Fruit fly (Drosophila melanogaster) whole organism, prepupa: ENCODE measurements around the gene Cyp312a1.

ENCODE experiments used
- Blimp-1 ChIP-seq: fragments of 200-800 bp; sonication (Bioruptor generic); optimal IDR thresholded peaks from 3 replicates; lab custom pipeline; 2017; ENCODE audit warnings: missing biosample characterization, missing genetic modification characterization, mild to moderate bottlenecking, moderate library complexity, missing genetic modification reagents
- CG10631 ChIP-seq: fragments of 200-800 bp; sonication (Bioruptor generic); optimal IDR thresholded peaks from 2 replicates; lab custom pipeline; 2016; ENCODE audit warnings: missing biosample characterization, missing genetic modification characterization
- CG10669 ChIP-seq: fragments of 200-800 bp; sonication (Bioruptor generic); optimal IDR thresholded peaks from 3 replicates; lab custom pipeline; 2018; ENCODE audit warnings: missing biosample characterization, mild to moderate bottlenecking, missing genetic modification characterization, moderate library complexity
- CG11294 ChIP-seq: fragments of 200-800 bp; sonication (Bioruptor generic); IDR thresholded peaks from 2 replicates; pipeline ENCODE4 v1.3.6; 2022; ENCODE audit warnings: missing biosample characterization, missing genetic modification characterization
- CG11762 ChIP-seq: fragments of 200-800 bp; sonication (Bioruptor generic); optimal IDR thresholded peaks from 3 replicates; lab custom pipeline; 2016; ENCODE audit warnings: missing biosample characterization, missing genetic modification characterization; ENCODE audit not compliant: insufficient read depth
- CG11902 ChIP-seq: fragments of 200-800 bp; sonication (Bioruptor generic); optimal IDR thresholded peaks from 3 replicates; lab custom pipeline; 2016; ENCODE audit warnings: missing biosample characterization, missing genetic modification characterization
- CG1621 ChIP-seq: fragments of 200-800 bp; sonication (Bioruptor generic); optimal IDR thresholded peaks from 3 replicates; lab custom pipeline; 2018; ENCODE audit warnings: missing biosample characterization, mild to moderate bottlenecking, missing genetic modification characterization
- CG16779 ChIP-seq: fragments of 200-800 bp; sonication (Bioruptor generic); optimal IDR thresholded peaks from 3 replicates; lab custom pipeline; 2017; ENCODE audit warnings: missing biosample characterization, mild to moderate bottlenecking, missing genetic modification characterization
- CG32006 ChIP-seq: fragments of 200-800 bp; sonication (Bioruptor generic); optimal IDR thresholded peaks from 3 replicates; lab custom pipeline; 2017; ENCODE audit warnings: missing biosample characterization, mild to moderate bottlenecking, missing genetic modification characterization
- CG34406 ChIP-seq: fragments of 200-800 bp; sonication (Bioruptor generic); optimal IDR thresholded peaks from 3 replicates; lab custom pipeline; 2016; ENCODE audit warnings: missing biosample characterization, missing genetic modification characterization
- CG3919 ChIP-seq: fragments of 200-800 bp; sonication (Bioruptor generic); optimal IDR thresholded peaks from 3 replicates; lab custom pipeline; 2016; ENCODE audit warnings: missing biosample characterization, missing genetic modification characterization
- CG4318 ChIP-seq: fragments of 200-800 bp; sonication (Bioruptor generic); optimal IDR thresholded peaks from 3 replicates; lab custom pipeline; 2017; ENCODE audit warnings: missing biosample characterization, mild to moderate bottlenecking, missing genetic modification characterization
- CG6163 ChIP-seq: fragments of 200-800 bp; sonication (Bioruptor generic); IDR thresholded peaks from 3 replicates; pipeline ENCODE4 v1.3.6; 2022; ENCODE audit warnings: missing biosample characterization, missing genetic modification characterization
- CG6276 ChIP-seq: fragments of 200-800 bp; sonication (Bioruptor generic); optimal IDR thresholded peaks from 2 replicates; lab custom pipeline; 2017; ENCODE audit warnings: missing biosample characterization, mild to moderate bottlenecking, missing genetic modification characterization
- CG6792 ChIP-seq: fragments of 200-800 bp; sonication (Bioruptor generic); optimal IDR thresholded peaks from 3 replicates; lab custom pipeline; 2016; ENCODE audit warnings: missing biosample characterization, missing genetic modification characterization
- CG6854 ChIP-seq: fragments of 200-800 bp; sonication (Bioruptor generic); optimal IDR thresholded peaks from 2 replicates; lab custom pipeline; 2017; ENCODE audit warnings: missing biosample characterization, mild to moderate bottlenecking, missing genetic modification characterization
- CG7368 ChIP-seq: fragments of 200-800 bp; sonication (Bioruptor generic); optimal IDR thresholded peaks from 3 replicates; lab custom pipeline; 2016; ENCODE audit warnings: missing biosample characterization, missing genetic modification characterization
- CG8319 ChIP-seq: fragments of 200-800 bp; sonication (Bioruptor generic); optimal IDR thresholded peaks from 3 replicates; lab custom pipeline; 2016; ENCODE audit warnings: missing biosample characterization, missing genetic modification characterization
- CG8632 ChIP-seq: fragments of 200-800 bp; sonication (Bioruptor generic); optimal IDR thresholded peaks from 3 replicates; lab custom pipeline; 2016; ENCODE audit warnings: missing biosample characterization, missing genetic modification characterization
- CG9139 ChIP-seq: fragments of 200-800 bp; sonication (Bioruptor generic); optimal IDR thresholded peaks from 3 replicates; lab custom pipeline; 2017; ENCODE audit warnings: missing biosample characterization, mild to moderate bottlenecking, missing genetic modification characterization
- Eip75B ChIP-seq: fragments of 200-800 bp; sonication (Bioruptor generic); optimal IDR thresholded peaks from 3 replicates; lab custom pipeline; 2016; ENCODE audit warnings: missing biosample characterization, missing genetic modification characterization
- Eip78C ChIP-seq: fragments of 200-800 bp; sonication (Bioruptor generic); peaks from one replicate; lab custom pipeline; 2016; ENCODE audit warnings: missing biosample characterization, missing genetic modification characterization
- Ets21C ChIP-seq: fragments of 200-800 bp; sonication (Bioruptor generic); optimal IDR thresholded peaks from 3 replicates; lab custom pipeline; 2016; ENCODE audit warnings: missing biosample characterization, missing genetic modification characterization
- Gug ChIP-seq: fragments of 200-800 bp; sonication (Bioruptor generic); IDR thresholded peaks from 2 replicates; pipeline ENCODE4 v1.3.6; 2022; ENCODE audit warnings: missing biosample characterization, missing genetic modification characterization
- Hr38 ChIP-seq: sonication (Bioruptor generic); optimal IDR thresholded peaks from 2 replicates; lab custom pipeline; 2016; ENCODE audit warnings: missing biosample characterization, missing genetic modification characterization
- Hr39 ChIP-seq: fragments of 200-800 bp; sonication (Bioruptor generic); optimal IDR thresholded peaks from 2 replicates; lab custom pipeline; 2016; ENCODE audit warnings: missing biosample characterization, missing genetic modification characterization
- Hr4 ChIP-seq: fragments of 200-800 bp; sonication (Bioruptor generic); optimal IDR thresholded peaks from 3 replicates; lab custom pipeline; 2016; ENCODE audit warnings: missing biosample characterization, missing genetic modification characterization
- Met ChIP-seq: fragments of 200-800 bp; sonication (Bioruptor generic); optimal IDR thresholded peaks from 3 replicates; lab custom pipeline; 2016; ENCODE audit warnings: missing biosample characterization, missing genetic modification characterization
- OdsH ChIP-seq: fragments of 200-800 bp; sonication (Bioruptor generic); optimal IDR thresholded peaks from 3 replicates; lab custom pipeline; 2016; ENCODE audit warnings: missing biosample characterization, missing genetic modification characterization
- Smox ChIP-seq: fragments of 200-800 bp; sonication (Bioruptor generic); optimal IDR thresholded peaks from 3 replicates; lab custom pipeline; 2016; ENCODE audit warnings: missing biosample characterization, missing genetic modification characterization
- Sox102F ChIP-seq: fragments of 200-800 bp; sonication (Bioruptor generic); optimal IDR thresholded peaks from 2 replicates; lab custom pipeline; 2016; ENCODE audit warnings: missing biosample characterization, mild to moderate bottlenecking, missing genetic modification characterization
- Sox14 ChIP-seq: fragments of 200-800 bp; sonication (Bioruptor generic); optimal IDR thresholded peaks from 3 replicates; lab custom pipeline; 2016; ENCODE audit warnings: missing biosample characterization, missing genetic modification characterization
- acj6 ChIP-seq: fragments of 200-800 bp; sonication (Bioruptor generic); optimal IDR thresholded peaks from 3 replicates; lab custom pipeline; 2016; ENCODE audit warnings: missing biosample characterization, missing genetic modification characterization
- dac ChIP-seq: fragments of 200-800 bp; sonication (Bioruptor generic); optimal IDR thresholded peaks from 2 replicates; lab custom pipeline; 2017; ENCODE audit warnings: missing biosample characterization, mild to moderate bottlenecking, missing genetic modification characterization
- dsx ChIP-seq: fragments of 200-800 bp; optimal IDR thresholded peaks from 3 replicates; lab custom pipeline; 2019; ENCODE audit warnings: missing biosample characterization, mild to moderate bottlenecking, missing genetic modification characterization, moderate library complexity; ENCODE audit not compliant: poor library complexity, severe bottlenecking
- eg ChIP-seq: fragments of 200-800 bp; sonication (Bioruptor generic); IDR thresholded peaks from 3 replicates; pipeline ENCODE4 v1.3.6; 2022; ENCODE audit warnings: missing biosample characterization, missing genetic modification characterization
- esn ChIP-seq: fragments of 200-800 bp; sonication (Bioruptor generic); optimal IDR thresholded peaks from 2 replicates; lab custom pipeline; 2016; ENCODE audit warnings: missing biosample characterization, mild to moderate bottlenecking, missing genetic modification characterization, moderate library complexity
- fd59A ChIP-seq: fragments of 200-800 bp; sonication (Bioruptor generic); optimal IDR thresholded peaks from 2 replicates; lab custom pipeline; 2017; ENCODE audit warnings: missing biosample characterization, mild to moderate bottlenecking, missing genetic modification characterization, missing genetic modification reagents
- fd85E ChIP-seq: fragments of 200-800 bp; sonication (Bioruptor generic); optimal IDR thresholded peaks from 3 replicates; lab custom pipeline; 2016; ENCODE audit warnings: missing biosample characterization, missing genetic modification characterization
- pdm3 ChIP-seq: fragments of 200-800 bp; sonication (Bioruptor generic); optimal IDR thresholded peaks from 3 replicates; lab custom pipeline; 2016; ENCODE audit warnings: missing biosample characterization, missing genetic modification characterization
- salr ChIP-seq, 2 experiments: fragments of 200-800 bp; sonication (Bioruptor generic); optimal IDR thresholded peaks; 3 replicates each; lab custom pipeline; 2016 to 2018; ENCODE audit warnings: missing biosample characterization in 2 of 2, missing genetic modification characterization in 2 of 2, mild to moderate bottlenecking in 1 of 2
- spab ChIP-seq: fragments of 200-800 bp; sonication (Bioruptor generic); optimal IDR thresholded peaks from 2 replicates; lab custom pipeline; 2017; ENCODE audit warnings: missing biosample characterization, mild to moderate bottlenecking, missing genetic modification characterization, missing genetic modification reagents
- svp ChIP-seq: fragments of 200-800 bp; sonication (Bioruptor generic); peaks from one replicate; lab custom pipeline; 2016; ENCODE audit warnings: missing biosample characterization, missing genetic modification characterization
- topi ChIP-seq: fragments of 200-800 bp; sonication (Bioruptor generic); optimal IDR thresholded peaks from 3 replicates; lab custom pipeline; 2016; ENCODE audit warnings: missing biosample characterization, missing genetic modification characterization
- vri ChIP-seq: fragments of 200-800 bp; sonication (Bioruptor generic); optimal IDR thresholded peaks from 3 replicates; lab custom pipeline; 2016; ENCODE audit warnings: missing biosample characterization, mild to moderate bottlenecking, missing genetic modification characterization

Cyp312a1 gene

DNA sequence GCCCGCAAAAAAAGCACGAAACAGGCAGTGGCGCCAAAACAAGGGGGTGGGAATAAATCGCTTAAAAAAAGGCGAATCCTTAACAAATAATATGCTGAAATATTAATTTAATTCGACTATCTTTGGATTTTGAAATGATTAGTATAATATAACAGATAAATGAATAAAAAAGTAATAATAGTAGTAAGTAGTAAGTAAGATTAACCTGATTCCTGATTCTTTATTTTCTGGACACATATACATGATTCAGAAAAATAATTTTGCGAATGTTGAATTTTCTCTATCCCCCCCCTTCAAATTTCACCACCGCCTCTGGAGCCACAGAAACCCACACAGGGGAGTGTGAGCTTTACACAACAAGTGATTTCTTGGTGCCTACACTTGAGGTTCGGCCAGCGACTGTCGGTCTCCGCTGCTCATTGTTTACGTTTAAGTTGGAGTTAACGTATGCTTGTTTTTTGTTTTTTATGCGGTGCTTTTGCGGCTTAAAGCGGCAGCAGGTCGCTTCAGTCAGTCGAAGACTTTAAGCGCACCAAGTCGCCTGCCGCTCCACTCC lies 16.0 kb upstream of the Cyp312a1 start, which contains the start of gene CG7330 (continued):
- TF ChIP-seq topi (peak; percentile 86), CG1621 (tag; lab: Kevin White, UChicago) (peak; percentile 61), Hr4 (GFP tag; lab: Kevin White, UChicago) (peak; percentile 93), CG34406 (GFP tag; lab: Kevin White, UChicago) (peak; percentile 98), Hr38 (GFP tag; lab: Kevin White, UChicago) (peak; percentile 67), CG7368 (GFP tag; lab: Kevin White, UChicago) (peak; percentile 91), CG11762 (GFP tag; lab: Kevin White, UChicago) (peak; percentile 92), CG6854 (GFP tag; lab: Kevin White, UChicago) (peak; percentile 86), CG16779 (tag; lab: Kevin White, UChicago) (peak; percentile 90)

DNA sequence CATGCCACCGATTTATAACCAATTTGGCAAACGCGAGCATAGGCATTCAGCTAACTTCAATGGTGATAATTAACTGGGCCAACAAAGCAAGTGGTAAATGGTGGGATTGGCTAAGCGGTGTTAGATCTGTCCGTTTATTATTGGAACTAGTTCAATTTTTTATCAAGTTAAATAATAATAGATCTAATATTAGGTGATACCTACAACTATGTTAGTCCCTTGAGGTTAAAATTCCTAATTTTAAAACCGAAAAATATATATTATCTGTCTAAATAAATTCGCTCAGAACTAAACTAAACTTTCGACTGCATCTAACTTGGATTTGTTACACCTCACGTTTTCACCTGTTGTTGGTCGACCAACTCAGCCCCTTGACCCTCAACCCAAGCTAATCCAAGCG lies 15.1 kb upstream of the Cyp312a1 start:
- TF ChIP-seq CG9139 (GFP tag; lab: Kevin White, UChicago) = no peak
- no peak for TF ChIP-seq CG16779 (tag; lab: Kevin White, UChicago)
- no peak for TF ChIP-seq fd85E
- no peak for TF ChIP-seq Eip78C
- TF ChIP-seq Blimp-1 (GFP tag; lab: Kevin White, UChicago) = no peak
- no peak for TF ChIP-seq Gug (GFP tag; lab: Robert Waterston, UW)
- TF ChIP-seq vri (GFP tag; lab: Kevin White, UChicago) = no peak
- no peak for TF ChIP-seq CG8632 (GFP tag; lab: Kevin White, UChicago)
- no peak for TF ChIP-seq esn (GFP tag; lab: Kevin White, UChicago)
- no peak for TF ChIP-seq CG4318 (GFP tag; lab: Kevin White, UChicago)
- TF ChIP-seq Sox102F (GFP tag; lab: Kevin White, UChicago) = no peak
- no peak for TF ChIP-seq spab (GFP tag; lab: Kevin White, UChicago)

DNA sequence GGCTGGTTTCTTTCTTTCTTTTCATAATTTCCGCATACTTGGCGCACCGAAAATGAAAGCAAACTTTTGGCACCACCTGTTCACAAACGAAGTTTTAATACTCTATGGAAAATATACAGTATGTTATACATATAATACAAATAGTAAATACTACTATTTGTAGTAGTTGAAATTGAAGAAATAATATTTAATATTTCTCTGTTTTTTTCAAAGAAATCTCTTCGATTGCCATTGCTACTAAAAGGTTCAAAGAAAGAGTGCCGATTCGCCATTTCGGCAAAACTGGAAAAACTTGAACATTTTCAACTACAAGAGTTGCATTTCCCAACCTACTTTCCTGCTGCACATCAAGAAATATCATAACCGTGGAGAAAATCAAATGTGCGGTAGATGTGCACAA lies 14.3 kb upstream of the Cyp312a1 start:
- TF ChIP-seq dsx (GFP tag; lab: Kevin White, UChicago) (no peak), CG1621 (tag; lab: Kevin White, UChicago) (no peak), dac (GFP tag; lab: Kevin White, UChicago) (no peak), CG8319 (GFP tag; lab: Kevin White, UChicago) (no peak), CG4318 (GFP tag; lab: Kevin White, UChicago) (peak; percentile 36), topi (no peak), CG16779 (tag; lab: Kevin White, UChicago) (no peak), CG7368 (GFP tag; lab: Kevin White, UChicago) (no peak), fd59A (no peak), Hr4 (GFP tag; lab: Kevin White, UChicago) (peak; percentile 39), CG6792 (no peak), eg (GFP tag; lab: Robert Waterston, UW) (peak; percentile 63; the same call in 2 of the 3 replicates), CG6163 (peak; percentile 25; the same call in 1 of the 3 replicates), spab (GFP tag; lab: Kevin White, UChicago) (no peak), Sox14 (GFP tag; lab: Kevin White, UChicago) (no peak), CG10669 (GFP tag; lab: Kevin White, UChicago) (no peak), CG11902 (GFP tag; lab: Kevin White, UChicago) (no peak), Eip75B (GFP tag; lab: Kevin White, UChicago) (no peak), acj6 (GFP tag; lab: Kevin White, UChicago) (no peak), pdm3 (GFP tag; lab: Kevin White, UChicago) (no peak), svp (GFP tag; lab: Kevin White, UChicago) (no peak), salr (GFP tag; optimal IDR thresholded peaks at IDR 0.05; lab: Kevin White, UChicago) (peak in 1 of 2 experiments; percentile 19), CG9139 (GFP tag; lab: Kevin White, UChicago) (no peak), CG32006 (GFP tag; lab: Kevin White, UChicago) (peak; percentile 79), CG6276 (GFP tag; lab: Kevin White, UChicago) (peak; percentile 58), CG10631 (GFP tag; lab: Kevin White, UChicago) (no peak), CG11294 (GFP tag; lab: Robert Waterston, UW) (no peak), Sox102F (GFP tag; lab: Kevin White, UChicago) (no peak), Ets21C (no peak), Hr39 (GFP tag; lab: Kevin White, UChicago) (no peak), OdsH (GFP tag; lab: Kevin White, UChicago) (no peak), Smox (GFP tag; lab: Kevin White, UChicago) (no peak), vri (GFP tag; lab: Kevin White, UChicago) (no peak), Met (GFP tag; lab: Kevin White, UChicago) (no peak), CG34406 (GFP tag; lab: Kevin White, UChicago) (no peak), esn (GFP tag; lab: Kevin White, UChicago) (no peak), Blimp-1 (GFP tag; lab: Kevin White, UChicago) (no peak), CG3919 (GFP tag; lab: Kevin White, UChicago) (no peak), CG11762 (GFP tag; lab: Kevin White, UChicago) (no peak)
